Fruit fly (Drosophila melanogaster): ENCODE measurements around the gene Nubp2.

The Nubp2 gene

DNA sequence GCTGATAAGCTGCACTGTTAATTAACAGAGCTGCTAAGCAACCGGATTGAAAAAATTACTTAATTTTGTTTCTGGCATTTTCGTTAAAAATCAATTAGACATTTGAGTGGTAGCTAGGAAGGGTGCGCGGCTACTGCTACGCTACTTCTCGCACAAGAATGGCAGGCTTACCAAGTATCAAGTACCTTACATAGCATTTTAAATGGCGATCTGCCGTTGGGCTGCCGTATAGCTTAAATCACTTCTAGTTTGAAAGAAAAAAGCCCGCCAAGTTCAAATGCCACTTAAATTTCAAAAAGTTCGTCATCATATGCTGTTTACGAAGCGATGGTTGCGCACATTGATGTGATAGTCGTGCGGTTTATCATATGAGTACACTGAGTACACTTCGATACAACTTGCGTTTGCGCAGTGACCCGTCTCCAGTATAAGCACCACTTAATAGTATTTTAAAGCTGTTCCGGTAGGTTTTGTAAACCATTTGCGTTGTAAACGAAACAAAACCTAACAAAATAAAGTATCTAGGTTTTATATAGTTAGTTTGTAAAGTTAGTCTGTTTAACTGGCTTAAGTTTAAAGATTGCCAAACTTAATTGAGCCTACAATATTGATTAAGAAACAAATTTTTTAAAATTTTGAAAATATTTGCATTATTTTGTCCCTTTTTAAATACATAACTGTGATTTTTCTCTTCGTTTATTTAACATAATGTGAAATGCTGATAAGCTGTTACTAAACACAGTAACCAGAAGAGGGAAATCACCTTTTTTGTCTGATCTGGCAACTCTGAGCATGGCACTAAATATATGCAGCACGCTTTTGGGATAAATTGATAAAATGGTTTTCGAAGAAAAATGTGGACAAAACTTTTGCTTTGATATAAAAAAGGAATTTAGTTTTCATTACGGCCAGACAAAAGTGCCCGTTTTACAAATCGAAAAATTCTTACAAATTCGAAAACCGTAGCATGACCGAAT is 14.9 kb downstream of the Nubp2 start (continued):
- peak; percentile 57; the same call in 1 of the 3 replicates for TF ChIP-seq Doc3 (GFP tag; IDR thresholded peaks at IDR 0.05; ENCODE audit: partially characterized antibody)
- TF ChIP-seq CG3163 (GFP tag; optimal IDR thresholded peaks at IDR 0.05): peak; percentile 28
- TF ChIP-seq HHEX (GFP tag; optimal IDR thresholded peaks at IDR 0.05): no peak
- no peak for TF ChIP-seq ranshi (GFP tag; IDR thresholded peaks at IDR 0.05)
- TF ChIP-seq pzg (GFP tag; optimal IDR thresholded peaks at IDR 0.05): peak; percentile 23
- no peak for TF ChIP-seq CG8944 (GFP tag; optimal IDR thresholded peaks at IDR 0.05)
- no peak for TF ChIP-seq CG8478 (optimal IDR thresholded peaks at IDR 0.05)
- no peak for TF ChIP-seq CG17359 (tag; optimal IDR thresholded peaks at IDR 0.05)
- no peak for TF ChIP-seq ERR (GFP tag; optimal IDR thresholded peaks at IDR 0.05)
- peak; percentile 43; the same call in 1 of the 2 replicates for TF ChIP-seq Scr (GFP tag; IDR thresholded peaks at IDR 0.05; ENCODE audit: partially characterized antibody)
- no peak for TF ChIP-seq ATbp (GFP tag; optimal IDR thresholded peaks at IDR 0.05)
- no peak for TF ChIP-seq lmd (GFP tag; IDR thresholded peaks at IDR 0.05)
- TF ChIP-seq bcd (GFP tag; optimal IDR thresholded peaks at IDR 0.05): no peak
- no peak for TF ChIP-seq ken (GFP tag; IDR thresholded peaks at IDR 0.05)
- TF ChIP-seq nom (GFP tag; optimal IDR thresholded peaks at IDR 0.05): no peak
- no peak for TF ChIP-seq CG15011 (GFP tag; optimal IDR thresholded peaks at IDR 0.05)
- TF ChIP-seq CrebB (tag; optimal IDR thresholded peaks at IDR 0.05): no peak
- no peak for TF ChIP-seq CG1792 (GFP tag; optimal IDR thresholded peaks at IDR 0.05)
- TF ChIP-seq tna (GFP tag; IDR thresholded peaks at IDR 0.05; ENCODE audit: partially characterized antibody): no peak
- no peak for TF ChIP-seq MESR4 (GFP tag; optimal IDR thresholded peaks at IDR 0.05)
- no peak for TF ChIP-seq ase (GFP tag; IDR thresholded peaks at IDR 0.05)
- no peak for TF ChIP-seq sob (GFP tag; IDR thresholded peaks at IDR 0.05)
- no peak for TF ChIP-seq NFAT (GFP tag; IDR thresholded peaks at IDR 0.05)
- TF ChIP-seq CG3995 (GFP tag; optimal IDR thresholded peaks at IDR 0.05): peak; percentile 96
- TF ChIP-seq nmo (GFP tag; optimal IDR thresholded peaks at IDR 0.05): no peak
- TF ChIP-seq Sin3A (optimal IDR thresholded peaks at IDR 0.05): no peak
- TF ChIP-seq B-H1 (GFP tag; IDR thresholded peaks at IDR 0.05): no peak
- no peak for TF ChIP-seq p53 (GFP tag; optimal IDR thresholded peaks at IDR 0.05)
- no peak for TF ChIP-seq CG31388 (GFP tag; optimal IDR thresholded peaks at IDR 0.05)
- no peak; the same call in 1 of the 2 replicates for TF ChIP-seq CG13287 (GFP tag; IDR thresholded peaks at IDR 0.05; ENCODE audit: partially characterized antibody)
- TF ChIP-seq sens (GFP tag): peak; percentile 86
- TF ChIP-seq chif (GFP tag; optimal IDR thresholded peaks at IDR 0.05): no peak
- TF ChIP-seq zen (tag; optimal IDR thresholded peaks at IDR 0.05): peak; percentile 14
- peak; percentile 14 for TF ChIP-seq CG11504 (tag; optimal IDR thresholded peaks at IDR 0.05)
- no peak for TF ChIP-seq pros (GFP tag; optimal IDR thresholded peaks at IDR 0.05)
- no peak for TF ChIP-seq CG32772 (GFP tag; IDR thresholded peaks at IDR 0.05)
- no peak; the same call in 1 of the 2 replicates for TF ChIP-seq CG2129 (GFP tag; IDR thresholded peaks at IDR 0.05; ENCODE audit: partially characterized antibody)
- TF ChIP-seq her (GFP tag; optimal IDR thresholded peaks at IDR 0.05): no peak
- TF ChIP-seq cad (GFP tag; optimal IDR thresholded peaks at IDR 0.05): no peak
- TF ChIP-seq unc-4 (GFP tag; IDR thresholded peaks at IDR 0.05; ENCODE audit: partially characterized antibody): 0 out of 2 replicates have a peak, but pooled peaks have one; percentile 11
- TF ChIP-seq ap (GFP tag; IDR thresholded peaks at IDR 0.05): no peak
- no peak for TF ChIP-seq ham (GFP tag; IDR thresholded peaks at IDR 0.05)
- TF ChIP-seq btn (GFP tag; optimal IDR thresholded peaks at IDR 0.05): no peak
- no peak for TF ChIP-seq CG6791 (GFP tag; IDR thresholded peaks at IDR 0.05; ENCODE audit: partially characterized antibody)
- TF ChIP-seq Camta (GFP tag; optimal IDR thresholded peaks at IDR 0.05): no peak
- TF ChIP-seq pnt (GFP tag; optimal IDR thresholded peaks at IDR 0.05): no peak
- TF ChIP-seq Dp (GFP tag; optimal IDR thresholded peaks at IDR 0.05): peak; percentile 75
- no peak for TF ChIP-seq CG12104 (GFP tag; optimal IDR thresholded peaks at IDR 0.05)
- TF ChIP-seq CG5180 (GFP tag; optimal IDR thresholded peaks at IDR 0.05): no peak

Measured in whole organism, embryonic.